Fruit fly (Drosophila melanogaster) whole organism, prepupa: ENCODE measurements around the gene CG17826.

Source experiments
- CG11762 ChIP-seq: fragments of 200-800 bp; sonication (Bioruptor generic); optimal IDR thresholded peaks from 3 replicates; lab custom pipeline; 2016; ENCODE audit warnings: missing biosample characterization, missing genetic modification characterization; ENCODE audit not compliant: insufficient read depth
- CG11902 ChIP-seq: fragments of 200-800 bp; sonication (Bioruptor generic); optimal IDR thresholded peaks from 3 replicates; lab custom pipeline; 2016; ENCODE audit warnings: missing biosample characterization, missing genetic modification characterization
- CG15336 ChIP-seq: fragments of 200-800 bp; sonication (Bioruptor generic); IDR thresholded peaks from 2 replicates; pipeline ENCODE4 v1.3.6; 2022; ENCODE audit warnings: missing biosample characterization, missing genetic modification characterization
- CG31627 ChIP-seq: fragments of 200-800 bp; sonication (Bioruptor generic); optimal IDR thresholded peaks from 3 replicates; lab custom pipeline; 2016; ENCODE audit warnings: missing biosample characterization, missing genetic modification characterization
- CG34406 ChIP-seq: fragments of 200-800 bp; sonication (Bioruptor generic); optimal IDR thresholded peaks from 3 replicates; lab custom pipeline; 2016; ENCODE audit warnings: missing biosample characterization, missing genetic modification characterization
- CG6276 ChIP-seq: fragments of 200-800 bp; sonication (Bioruptor generic); optimal IDR thresholded peaks from 2 replicates; lab custom pipeline; 2017; ENCODE audit warnings: missing biosample characterization, mild to moderate bottlenecking, missing genetic modification characterization
- CG6808 ChIP-seq: fragments of 200-800 bp; sonication (Bioruptor generic); optimal IDR thresholded peaks from 3 replicates; lab custom pipeline; 2017; ENCODE audit warnings: missing biosample characterization, missing genetic modification characterization, mild to moderate bottlenecking, moderate library complexity, missing genetic modification reagents
- CG8119 ChIP-seq: fragments of 200-800 bp; sonication (Bioruptor generic); IDR thresholded peaks from 3 replicates; pipeline ENCODE4 v1.3.6; 2022; ENCODE audit warnings: missing biosample characterization, missing genetic modification characterization
- CG8319 ChIP-seq: fragments of 200-800 bp; sonication (Bioruptor generic); optimal IDR thresholded peaks from 3 replicates; lab custom pipeline; 2016; ENCODE audit warnings: missing biosample characterization, missing genetic modification characterization
- Eip75B ChIP-seq: fragments of 200-800 bp; sonication (Bioruptor generic); optimal IDR thresholded peaks from 3 replicates; lab custom pipeline; 2016; ENCODE audit warnings: missing biosample characterization, missing genetic modification characterization
- Hr39 ChIP-seq: fragments of 200-800 bp; sonication (Bioruptor generic); optimal IDR thresholded peaks from 2 replicates; lab custom pipeline; 2016; ENCODE audit warnings: missing biosample characterization, missing genetic modification characterization
- Hr4 ChIP-seq: fragments of 200-800 bp; sonication (Bioruptor generic); optimal IDR thresholded peaks from 3 replicates; lab custom pipeline; 2016; ENCODE audit warnings: missing biosample characterization, missing genetic modification characterization
- Smox ChIP-seq: fragments of 200-800 bp; sonication (Bioruptor generic); optimal IDR thresholded peaks from 3 replicates; lab custom pipeline; 2016; ENCODE audit warnings: missing biosample characterization, missing genetic modification characterization
- Sox14 ChIP-seq: fragments of 200-800 bp; sonication (Bioruptor generic); optimal IDR thresholded peaks from 3 replicates; lab custom pipeline; 2016; ENCODE audit warnings: missing biosample characterization, missing genetic modification characterization
- Sox15 ChIP-seq: fragments of 200-800 bp; sonication (Bioruptor generic); optimal IDR thresholded peaks from 3 replicates; lab custom pipeline; 2016; ENCODE audit warnings: missing biosample characterization, missing genetic modification characterization
- acj6 ChIP-seq: fragments of 200-800 bp; sonication (Bioruptor generic); optimal IDR thresholded peaks from 3 replicates; lab custom pipeline; 2016; ENCODE audit warnings: missing biosample characterization, missing genetic modification characterization
- cyc ChIP-seq: fragments of 200-800 bp; sonication (Bioruptor generic); optimal IDR thresholded peaks from 3 replicates; lab custom pipeline; 2016; ENCODE audit warnings: missing biosample characterization, missing genetic modification characterization
- dac ChIP-seq: fragments of 200-800 bp; sonication (Bioruptor generic); optimal IDR thresholded peaks from 2 replicates; lab custom pipeline; 2017; ENCODE audit warnings: missing biosample characterization, mild to moderate bottlenecking, missing genetic modification characterization
- dsx ChIP-seq: fragments of 200-800 bp; optimal IDR thresholded peaks from 3 replicates; lab custom pipeline; 2019; ENCODE audit warnings: missing biosample characterization, mild to moderate bottlenecking, missing genetic modification characterization, moderate library complexity; ENCODE audit not compliant: poor library complexity, severe bottlenecking
- eg ChIP-seq: fragments of 200-800 bp; sonication (Bioruptor generic); IDR thresholded peaks from 3 replicates; pipeline ENCODE4 v1.3.6; 2022; ENCODE audit warnings: missing biosample characterization, missing genetic modification characterization
- fd85E ChIP-seq: fragments of 200-800 bp; sonication (Bioruptor generic); optimal IDR thresholded peaks from 3 replicates; lab custom pipeline; 2016; ENCODE audit warnings: missing biosample characterization, missing genetic modification characterization
- fkh ChIP-seq: fragments of 200-800 bp; sonication (Bioruptor generic); optimal IDR thresholded peaks from 3 replicates; lab custom pipeline; 2017; ENCODE audit warnings: missing biosample characterization, mild to moderate bottlenecking, missing genetic modification characterization, moderate library complexity
- spab ChIP-seq: fragments of 200-800 bp; sonication (Bioruptor generic); optimal IDR thresholded peaks from 2 replicates; lab custom pipeline; 2017; ENCODE audit warnings: missing biosample characterization, mild to moderate bottlenecking, missing genetic modification characterization, missing genetic modification reagents

Gene CG17826

DNA sequence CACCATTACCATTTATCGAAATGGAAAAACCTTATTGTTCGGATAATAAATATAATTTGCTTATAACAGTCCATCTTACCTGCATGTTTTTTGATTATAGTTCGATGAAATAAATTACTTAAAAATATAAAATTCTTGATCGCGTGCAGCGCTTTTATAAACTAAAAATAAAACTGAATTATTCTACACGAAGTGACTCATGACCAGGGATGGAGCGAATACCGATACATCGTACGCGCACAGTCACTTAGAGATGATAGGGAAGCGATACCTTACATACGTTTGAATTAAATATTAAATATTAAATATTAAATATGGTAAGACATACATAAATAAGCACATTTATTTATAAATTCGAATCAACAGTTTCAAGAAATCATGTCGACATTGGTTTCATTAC is 43.3 kb downstream of the CG17826 start, which contains the start of gene viaf:
Gene viaf, minus strand, starts transcription at position 220 of the 400 bp plus-strand sequence.
- TF ChIP-seq Eip75B = no peak
- TF ChIP-seq dac = no peak
- no peak for TF ChIP-seq CG6276 (GFP tag; lab: Kevin White, UChicago)
- peak; percentile 40 for TF ChIP-seq cyc (GFP tag; lab: Kevin White, UChicago)
- no peak for TF ChIP-seq CG6808 (GFP tag; lab: Kevin White, UChicago)
- TF ChIP-seq CG8119 (GFP tag; lab: Robert Waterston, UW) = no peak
- no peak for TF ChIP-seq dsx (GFP tag; lab: Kevin White, UChicago)
- no peak for TF ChIP-seq Hr4 (GFP tag; lab: Kevin White, UChicago)
- no peak for TF ChIP-seq CG8319 (GFP tag; lab: Kevin White, UChicago)
- no peak for TF ChIP-seq acj6 (GFP tag; lab: Kevin White, UChicago)
- TF ChIP-seq CG31627 (GFP tag; lab: Kevin White, UChicago) = peak; percentile 17
- no peak for TF ChIP-seq CG34406 (GFP tag; lab: Kevin White, UChicago)
- no peak for TF ChIP-seq Sox14 (GFP tag; lab: Kevin White, UChicago)
- no peak for TF ChIP-seq CG15336 (GFP tag; lab: Robert Waterston, UW)
- TF ChIP-seq fd85E (GFP tag; lab: Kevin White, UChicago) = no peak
- no peak for TF ChIP-seq CG11762 (GFP tag; lab: Kevin White, UChicago)
- TF ChIP-seq fkh (GFP tag; lab: Kevin White, UChicago) = no peak
- TF ChIP-seq CG11902 (GFP tag; lab: Kevin White, UChicago) = no peak
- TF ChIP-seq Sox15 (GFP tag; lab: Kevin White, UChicago) = peak; percentile 3
- no peak for TF ChIP-seq Hr39 (GFP tag; lab: Kevin White, UChicago)
- TF ChIP-seq eg = no peak
- TF ChIP-seq spab = no peak
- TF ChIP-seq Smox = no peak

DNA sequence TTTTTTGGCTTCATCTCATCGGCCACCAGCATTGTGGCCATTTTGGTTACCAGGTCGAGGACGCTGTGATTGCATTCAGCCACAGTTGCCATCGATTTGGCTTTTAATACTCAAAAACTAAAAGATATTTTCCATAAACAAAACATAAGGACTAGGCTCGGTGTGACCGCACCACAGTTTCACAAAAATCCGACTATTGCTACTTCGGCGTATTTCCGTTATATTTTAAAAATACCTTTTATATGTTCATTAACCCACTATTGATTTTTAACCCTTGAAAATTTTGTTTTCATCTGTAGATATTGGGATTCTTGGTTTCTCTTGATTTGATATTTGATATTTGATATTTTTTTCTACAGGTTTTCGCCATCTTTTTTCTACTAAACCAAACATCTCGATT is 48.3 kb downstream of the CG17826 start, which contains the start of gene Grip163:
Gene Grip163, minus strand, starts transcription at position 180 of the 400 bp plus-strand sequence.
- TF ChIP-seq cyc (GFP tag; lab: Kevin White, UChicago) (peak; percentile 2), fkh (GFP tag; lab: Kevin White, UChicago) (no peak)
- TF ChIP-seq, all 60 proteins: peak for 1
